Worm (Caenorhabditis elegans) whole organism, mixed stage, embryonic: Measurements from ENCODE around the gene F21D5.4.

ENCODE experiments used
- M03D4.4 ChIP-seq: sonication (generic microtip); optimal IDR thresholded peaks from 2 replicates; lab custom pipeline; 2017; ENCODE audit warnings: mild to moderate bottlenecking, missing genetic modification characterization, missing compliant biosample characterization
- bed-3 ChIP-seq: fragments of 200-800 bp; sonication (Bioruptor generic); optimal IDR thresholded peaks from 3 replicates; lab custom pipeline; 2018; ENCODE audit warnings: mild to moderate bottlenecking, missing genetic modification characterization, moderate library complexity, missing compliant biosample characterization
- blmp-1 ChIP-seq: fragments of 150-350 bp; optimal IDR thresholded peaks from 2 replicates; lab custom pipeline; 2014; ENCODE audit warnings: missing biosample characterization, missing genetic modification characterization
- ceh-39 ChIP-seq: fragments of 150-350 bp; optimal IDR thresholded peaks from 2 replicates; lab custom pipeline; 2014; ENCODE audit warnings: missing biosample characterization, missing genetic modification characterization
- ceh-43 ChIP-seq: fragments of 200-800 bp; sonication (Bioruptor generic); optimal IDR thresholded peaks from 2 replicates; lab custom pipeline; 2018; ENCODE audit warnings: mild to moderate bottlenecking, missing genetic modification characterization, moderate library complexity, missing compliant biosample characterization
- ceh-83 ChIP-seq: fragments of 200-800 bp; sonication (Bioruptor generic); optimal IDR thresholded peaks from 2 replicates; lab custom pipeline; 2018; ENCODE audit warnings: mild to moderate bottlenecking, missing genetic modification characterization, missing compliant biosample characterization
- ces-1 ChIP-seq: fragments of 150-350 bp; optimal IDR thresholded peaks from 2 replicates; lab custom pipeline; 2014; ENCODE audit warnings: missing biosample characterization, missing genetic modification reagents, missing genetic modification characterization
- cnd-1 ChIP-seq: fragments of 200-800 bp; sonication (Bioruptor generic); optimal IDR thresholded peaks from 2 replicates; lab custom pipeline; 2018; ENCODE audit warnings: mild to moderate bottlenecking, missing genetic modification characterization, missing compliant biosample characterization
- drap-1 ChIP-seq: fragments of 200-800 bp; sonication (Bioruptor generic); optimal IDR thresholded peaks from 3 replicates; lab custom pipeline; 2018; ENCODE audit warnings: mild to moderate bottlenecking, missing genetic modification characterization, missing compliant biosample characterization
- elt-1 ChIP-seq: sonication (generic microtip); optimal IDR thresholded peaks from 2 replicates; lab custom pipeline; 2017; ENCODE audit warnings: missing genetic modification characterization, mild to moderate bottlenecking, missing compliant biosample characterization, antibody characterized with exemption, moderate library complexity, borderline replicate concordance; ENCODE audit not compliant: insufficient read depth
- elt-3 ChIP-seq: fragments of 150-350 bp; optimal IDR thresholded peaks from 2 replicates; lab custom pipeline; 2014; ENCODE audit warnings: missing biosample characterization, missing genetic modification characterization
- flh-1 ChIP-seq: fragments of 200-800 bp; sonication (Bioruptor generic); optimal IDR thresholded peaks from 2 replicates; lab custom pipeline; 2018; ENCODE audit warnings: mild to moderate bottlenecking, missing genetic modification characterization, moderate library complexity, missing compliant biosample characterization
- ham-2 ChIP-seq: fragments of 200-800 bp; sonication (Bioruptor generic); optimal IDR thresholded peaks from 2 replicates; lab custom pipeline; 2018; ENCODE audit warnings: mild to moderate bottlenecking, missing genetic modification characterization, missing compliant biosample characterization
- hlh-1 ChIP-seq: fragments of 150-350 bp; optimal IDR thresholded peaks from 2 replicates; lab custom pipeline; 2014; ENCODE audit warnings: missing biosample characterization, missing genetic modification reagents, missing genetic modification characterization
- lin-13 ChIP-seq: fragments of 150-350 bp; optimal IDR thresholded peaks from 2 replicates; lab custom pipeline; 2014; ENCODE audit warnings: missing biosample characterization, missing genetic modification characterization
- lin-32 ChIP-seq: fragments of 200-800 bp; sonication (Bioruptor generic); optimal IDR thresholded peaks from 2 replicates; lab custom pipeline; 2018; ENCODE audit warnings: mild to moderate bottlenecking, missing genetic modification characterization, missing compliant biosample characterization
- lsy-2 ChIP-seq: fragments of 150-350 bp; optimal IDR thresholded peaks from 2 replicates; lab custom pipeline; 2014; ENCODE audit warnings: missing biosample characterization, missing genetic modification characterization
- mab-5 ChIP-seq: fragments of 150-350 bp; optimal IDR thresholded peaks from 2 replicates; lab custom pipeline; 2014; ENCODE audit warnings: missing biosample characterization, missing genetic modification characterization
- mep-1 ChIP-seq: fragments of 150-350 bp; optimal IDR thresholded peaks from 2 replicates; lab custom pipeline; 2017; ENCODE audit warnings: missing biosample characterization, missing genetic modification reagents, missing genetic modification characterization, inconsistent platforms
- mls-2 ChIP-seq: sonication (generic microtip); optimal IDR thresholded peaks from 2 replicates; lab custom pipeline; 2016; ENCODE audit warnings: mild to moderate bottlenecking, missing genetic modification characterization, moderate library complexity, missing compliant biosample characterization
- nhr-12 ChIP-seq: fragments of 150-350 bp; optimal IDR thresholded peaks from 2 replicates; lab custom pipeline; 2014; ENCODE audit warnings: missing biosample characterization, missing genetic modification characterization
- nhr-2 ChIP-seq: fragments of 150-350 bp; optimal IDR thresholded peaks from 2 replicates; lab custom pipeline; 2014; ENCODE audit warnings: missing biosample characterization, missing genetic modification characterization
- nhr-237 ChIP-seq: fragments of 150-350 bp; optimal IDR thresholded peaks from 2 replicates; lab custom pipeline; 2014; ENCODE audit warnings: missing biosample characterization, missing genetic modification characterization
- nhr-28 ChIP-seq: fragments of 150-350 bp; optimal IDR thresholded peaks from 2 replicates; lab custom pipeline; 2014; ENCODE audit warnings: missing biosample characterization, missing genetic modification characterization
- nhr-76 ChIP-seq: sonication (generic microtip); optimal IDR thresholded peaks from 2 replicates; lab custom pipeline; 2017; ENCODE audit warnings: missing biosample characterization, missing genetic modification characterization
- pha-4 ChIP-seq: fragments of 150-350 bp; optimal IDR thresholded peaks from 2 replicates; lab custom pipeline; 2018; ENCODE audit warnings: missing biosample characterization, missing genetic modification reagents, missing genetic modification characterization
- sem-2 ChIP-seq: fragments of 200-800 bp; sonication (Bioruptor generic); optimal IDR thresholded peaks from 2 replicates; lab custom pipeline; 2018; ENCODE audit warnings: mild to moderate bottlenecking, missing genetic modification characterization, missing compliant biosample characterization
- snpc-4 ChIP-seq: fragments of 150-350 bp; optimal IDR thresholded peaks from 2 replicates; lab custom pipeline; 2014; ENCODE audit warnings: missing biosample characterization, missing genetic modification characterization
- sptf-1 ChIP-seq: sonication (generic microtip); optimal IDR thresholded peaks from 2 replicates; lab custom pipeline; 2017; ENCODE audit warnings: mild to moderate bottlenecking, missing genetic modification characterization, moderate library complexity, missing compliant biosample characterization
- tbx-8 ChIP-seq: fragments of 200-800 bp; sonication (Bioruptor generic); optimal IDR thresholded peaks from 2 replicates; lab custom pipeline; 2018; ENCODE audit warnings: mild to moderate bottlenecking, missing genetic modification characterization, moderate library complexity, missing compliant biosample characterization
- unc-120 ChIP-seq: sonication (generic microtip); optimal IDR thresholded peaks from 2 replicates; lab custom pipeline; 2017; ENCODE audit warnings: missing genetic modification characterization, missing compliant biosample characterization; ENCODE audit not compliant: poor library complexity, severe bottlenecking
- unc-39 ChIP-seq: fragments of 150-350 bp; optimal IDR thresholded peaks from 2 replicates; lab custom pipeline; 2014; ENCODE audit warnings: missing biosample characterization, missing genetic modification characterization
- unc-62 ChIP-seq: fragments of 150-350 bp; optimal IDR thresholded peaks from 2 replicates; lab custom pipeline; 2014; ENCODE audit warnings: missing biosample characterization, missing genetic modification reagents, missing genetic modification characterization
- zip-8 ChIP-seq: fragments of 150-350 bp; optimal IDR thresholded peaks from 2 replicates; lab custom pipeline; 2014; ENCODE audit warnings: missing biosample characterization, missing genetic modification characterization
- ztf-11 ChIP-seq: fragments of 150-350 bp; optimal IDR thresholded peaks from 2 replicates; lab custom pipeline; 2014; ENCODE audit warnings: missing biosample characterization, missing genetic modification characterization

The F21D5.4 gene

ce11 chrIV:8754727-8755126 is 16.8 kb downstream of the F21D5.4 start, which contains the start of gene elli-1:
Gene elli-1 (minus strand): TSS chrIV:8754827.
- TF ChIP-seq nhr-76 (tag; lab: Kevin White, UChicago) = no peak
- TF ChIP-seq pha-4 = no peak
- no peak for TF ChIP-seq bed-3
- no peak for TF ChIP-seq elt-1
- TF ChIP-seq ces-1 (GFP tag; lab: Kevin White, UChicago) = no peak
- no peak for TF ChIP-seq nhr-2
- TF ChIP-seq ztf-11 (tag; lab: Kevin White, UChicago) = no peak
- TF ChIP-seq snpc-4 = no peak
- TF ChIP-seq mls-2 = no peak
- TF ChIP-seq nhr-237 = no peak
- no peak for TF ChIP-seq elt-3 (tag; lab: Kevin White, UChicago)

- TF ChIP-seq lin-13 (no peak), unc-120 (tag; lab: Kevin White, UChicago) (peak; percentile 54), cnd-1 (tag; lab: Kevin White, UChicago) (no peak), hlh-1 (peak; percentile 55), snpc-4 (no peak), sem-2 (GFP tag; lab: Kevin White, UChicago) (no peak), ces-1 (GFP tag; lab: Kevin White, UChicago) (peak; percentile 2)
Observed at ce11 chrIV:8757729-8758128, 19.8 kb downstream of the F21D5.4 start.

- TF ChIP-seq tbx-8 (GFP tag; lab: Kevin White, UChicago) (no peak), ces-1 (GFP tag; lab: Kevin White, UChicago) (peak; percentile 28)
Observed at ce11 chrIV:8758620-8759019, 20.7 kb downstream of the F21D5.4 start.

- TF ChIP-seq flh-1 (GFP tag; lab: Kevin White, UChicago) = no peak
- TF ChIP-seq unc-120 (tag; lab: Kevin White, UChicago) = no peak
- no peak for TF ChIP-seq zip-8 (tag; lab: Kevin White, UChicago)
- TF ChIP-seq ztf-11 (tag; lab: Kevin White, UChicago) = no peak
- TF ChIP-seq nhr-28 (tag; lab: Kevin White, UChicago) = no peak
- TF ChIP-seq ces-1 (GFP tag; lab: Kevin White, UChicago) = no peak
- TF ChIP-seq mep-1 (tag; lab: Kevin White, UChicago) = no peak
- TF ChIP-seq nhr-12 (tag; lab: Kevin White, UChicago) = no peak
- no peak for TF ChIP-seq sptf-1 (tag; lab: Kevin White, UChicago)
- TF ChIP-seq elt-1 = no peak
- TF ChIP-seq elt-3 (tag; lab: Kevin White, UChicago) = no peak
- no peak for TF ChIP-seq drap-1
Observed at ce11 chrIV:8761896-8762295, 24.0 kb downstream of the F21D5.4 start, which contains the start of the genes F20C5.11 and klp-11. Gene F20C5.11 (minus strand): TSS chrIV:8761996. Gene klp-11 (minus strand): TSS chrIV:8762066.

ce11 chrIV:8762471-8762870 is 24.6 kb downstream of the F21D5.4 start:
- TF ChIP-seq cnd-1 (tag; lab: Kevin White, UChicago) (no peak), hlh-1 (peak; percentile 88), lin-13 (no peak), lsy-2 (peak; percentile 32), ztf-11 (tag; lab: Kevin White, UChicago) (no peak), ham-2 (GFP tag; lab: Kevin White, UChicago) (no peak), tbx-8 (GFP tag; lab: Kevin White, UChicago) (no peak), unc-120 (tag; lab: Kevin White, UChicago) (peak; percentile 56), lin-32 (GFP tag; lab: Kevin White, UChicago) (no peak), elt-3 (tag; lab: Kevin White, UChicago) (no peak), elt-1 (no peak), mls-2 (no peak), nhr-12 (tag; lab: Kevin White, UChicago) (no peak), pha-4 (no peak), ceh-43 (GFP tag; lab: Kevin White, UChicago) (no peak), nhr-237 (no peak), unc-39 (tag; lab: Kevin White, UChicago) (no peak), bed-3 (no peak), nhr-2 (no peak), drap-1 (no peak), M03D4.4 (no peak), ceh-83 (no peak), mep-1 (tag; lab: Kevin White, UChicago) (peak; percentile 39), zip-8 (tag; lab: Kevin White, UChicago) (no peak), nhr-28 (tag; lab: Kevin White, UChicago) (no peak), blmp-1 (tag; lab: Kevin White, UChicago) (no peak), snpc-4 (no peak), mab-5 (no peak), sem-2 (GFP tag; lab: Kevin White, UChicago) (no peak), ceh-39 (tag; lab: Kevin White, UChicago) (peak; percentile 72), sptf-1 (tag; lab: Kevin White, UChicago) (no peak), flh-1 (GFP tag; lab: Kevin White, UChicago) (no peak), nhr-76 (tag; lab: Kevin White, UChicago) (no peak), unc-62 (GFP tag; lab: Kevin White, UChicago) (peak; percentile 61), ces-1 (GFP tag; lab: Kevin White, UChicago) (peak; percentile 94)
